Fruit fly (Drosophila melanogaster) whole organism, wandering third instar larva: ENCODE results near the gene TBC1d7.

Source experiments
- GATAd ChIP-seq: sonication (Bioruptor generic); optimal IDR thresholded peaks from 2 replicates; lab custom pipeline; 2016; ENCODE audit warnings: missing biosample characterization, missing genetic modification characterization
- Hnf4 ChIP-seq: fragments of 200-800 bp; sonication (Bioruptor generic); optimal IDR thresholded peaks from 2 replicates; lab custom pipeline; 2016; ENCODE audit warnings: missing biosample characterization, mild to moderate bottlenecking, missing genetic modification characterization
- Hr78 ChIP-seq: fragments of >200 bp; optimal IDR thresholded peaks from 2 replicates; lab custom pipeline; 2017; ENCODE audit warnings: missing biosample characterization, missing genetic modification characterization
- Rel ChIP-seq, 2 experiments: fragments of 200-800 bp; sonication (Bioruptor generic) in 1 of 2; optimal IDR thresholded peaks; 2 replicates in 1 of 2; 3 replicates in 1 of 2; lab custom pipeline; 2016 to 2019; ENCODE audit warnings: mild to moderate bottlenecking in 2 of 2, missing biosample characterization in 2 of 2, missing genetic modification characterization in 2 of 2, moderate library complexity in 1 of 2
- dmrt93B ChIP-seq: fragments of 200-800 bp; sonication (Bioruptor generic); optimal IDR thresholded peaks from 2 replicates; lab custom pipeline; 2018; ENCODE audit warnings: missing biosample characterization, mild to moderate bottlenecking, missing genetic modification characterization
- h ChIP-seq: fragments of 200-800 bp; sonication (Bioruptor generic); optimal IDR thresholded peaks from 3 replicates; lab custom pipeline; 2016; ENCODE audit warnings: missing biosample characterization, mild to moderate bottlenecking, missing genetic modification characterization
- psq ChIP-seq: fragments of 200-800 bp; sonication (Bioruptor generic); optimal IDR thresholded peaks from 3 replicates; lab custom pipeline; 2017; ENCODE audit warnings: missing biosample characterization, mild to moderate bottlenecking, missing genetic modification characterization, moderate library complexity

dm6 chr3R:24122369-24122768 is 39.2 kb upstream of the TBC1d7 start:
- TF ChIP-seq psq (GFP tag; lab: Kevin White, UChicago) (no peak), dmrt93B (no peak), h (GFP tag; lab: Kevin White, UChicago) (no peak), GATAd (GFP tag; lab: Kevin White, UChicago) (no peak), Hnf4 (no peak), Rel (GFP tag; optimal IDR thresholded peaks at IDR 0.05; lab: Kevin White, UChicago) (no peak), Rel (tag; optimal IDR thresholded peaks at IDR 0.05; lab: Kevin White, UChicago) (no peak), Hr78 (GFP tag; lab: Kevin White, UChicago) (no peak)
